Fruit fly (Drosophila melanogaster) Kc167 (cell line): ENCODE measurements around the gene Sec10.

Experiments
- Myc ChIP-seq: fragments of >200 bp; optimal IDR thresholded peaks from 2 replicates; lab custom pipeline; 2017; ENCODE audit warnings: missing external identifiers
- Sin3A ChIP-seq: fragments of >200 bp; optimal IDR thresholded peaks from 2 replicates; lab custom pipeline; 2018; ENCODE audit warnings: missing external identifiers
- h ChIP-seq: fragments of >200 bp; optimal IDR thresholded peaks from 3 replicates; lab custom pipeline; 2018; ENCODE audit warnings: missing external identifiers
- insv ChIP-seq: fragments of >200 bp; optimal IDR thresholded peaks from 3 replicates; lab custom pipeline; 2018; ENCODE audit warnings: missing external identifiers
- psq ChIP-seq: fragments of >200 bp; optimal IDR thresholded peaks from 2 replicates; lab custom pipeline; 2017; ENCODE audit warnings: missing external identifiers
- ttk ChIP-seq: sonication (Bioruptor generic); optimal IDR thresholded peaks from 2 replicates; lab custom pipeline; 2017; ENCODE audit warnings: missing external identifiers

The Sec10 gene

DNA sequence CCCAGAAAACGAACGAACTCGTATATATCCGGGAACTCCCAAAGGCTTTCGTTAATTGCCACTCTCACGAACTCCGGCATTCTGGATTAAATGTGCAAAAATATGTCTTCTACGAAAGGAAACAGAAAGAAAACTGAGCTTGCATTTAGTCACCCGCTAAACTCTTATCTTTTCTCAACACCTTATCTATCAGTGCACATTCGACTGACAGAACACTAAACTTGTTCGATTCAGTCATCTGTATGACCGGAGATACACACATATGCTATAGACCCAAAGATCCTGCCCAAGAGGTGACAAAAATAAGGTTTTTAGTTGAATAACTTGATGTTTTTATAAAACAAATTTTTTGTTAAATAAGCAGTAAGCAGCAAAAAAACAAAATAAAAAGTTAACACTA, 15.5 kb downstream of the Sec10 start, which contains the start of gene p38c:
p38c (minus strand) TSS at position 101 of the 400 bp plus-strand sequence.
- TF ChIP-seq Myc (lab: Kevin White, UChicago) (no peak), psq (no peak), h (lab: Kevin White, UChicago) (no peak), insv (no peak), Sin3A (lab: Kevin White, UChicago) (no peak), ttk (lab: Kevin White, UChicago) (no peak)

DNA sequence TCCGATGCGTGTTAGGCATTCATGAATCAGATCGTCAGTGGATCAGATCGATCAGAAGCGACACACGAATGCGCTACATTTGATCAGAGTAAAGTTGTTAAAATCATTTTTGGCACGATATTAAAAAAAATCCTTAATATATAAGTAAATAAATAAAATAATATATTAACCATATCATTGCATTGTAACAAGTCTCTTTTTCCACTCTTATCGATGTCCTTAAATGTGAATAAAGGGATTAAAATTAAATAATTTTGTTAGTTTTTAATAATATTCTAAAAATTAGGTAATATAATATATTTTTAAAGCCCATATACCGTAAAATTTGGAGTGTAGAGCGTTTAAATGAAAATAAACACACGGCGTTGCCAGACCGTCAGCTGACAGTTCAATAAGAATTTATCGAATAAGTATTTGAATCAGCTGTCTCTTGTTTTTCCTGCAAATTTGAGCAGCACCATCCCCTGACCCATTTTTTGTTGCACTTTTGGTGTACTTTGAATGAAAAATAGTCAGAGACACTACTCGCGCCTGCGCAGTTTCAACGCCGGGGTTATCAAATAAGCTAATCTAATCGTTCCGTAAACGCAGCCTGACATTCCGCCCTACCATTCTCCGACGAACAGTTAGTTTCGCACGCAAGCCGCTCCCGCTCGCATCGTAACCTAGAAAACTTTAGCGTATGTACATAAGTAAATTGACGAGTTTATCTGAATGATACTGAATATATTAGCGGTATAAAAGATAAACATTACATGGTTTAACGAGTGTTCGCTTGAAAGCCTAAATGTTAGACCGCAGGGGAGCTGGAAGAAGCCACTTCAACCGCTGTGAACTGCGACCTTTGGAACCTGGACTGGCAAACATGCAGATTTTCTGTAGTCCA, 17.5 kb downstream of the Sec10 start, which contains the start of the genes p38a and CG6178:
p38a (minus strand) TSS at position 398 of the 886 bp plus-strand sequence.
CG6178 (plus strand) TSS at position 424 of the 886 bp plus-strand sequence.
- TF ChIP-seq Myc (lab: Kevin White, UChicago) = no peak
- no peak for TF ChIP-seq Sin3A (lab: Kevin White, UChicago)
- TF ChIP-seq h (lab: Kevin White, UChicago) = no peak

DNA sequence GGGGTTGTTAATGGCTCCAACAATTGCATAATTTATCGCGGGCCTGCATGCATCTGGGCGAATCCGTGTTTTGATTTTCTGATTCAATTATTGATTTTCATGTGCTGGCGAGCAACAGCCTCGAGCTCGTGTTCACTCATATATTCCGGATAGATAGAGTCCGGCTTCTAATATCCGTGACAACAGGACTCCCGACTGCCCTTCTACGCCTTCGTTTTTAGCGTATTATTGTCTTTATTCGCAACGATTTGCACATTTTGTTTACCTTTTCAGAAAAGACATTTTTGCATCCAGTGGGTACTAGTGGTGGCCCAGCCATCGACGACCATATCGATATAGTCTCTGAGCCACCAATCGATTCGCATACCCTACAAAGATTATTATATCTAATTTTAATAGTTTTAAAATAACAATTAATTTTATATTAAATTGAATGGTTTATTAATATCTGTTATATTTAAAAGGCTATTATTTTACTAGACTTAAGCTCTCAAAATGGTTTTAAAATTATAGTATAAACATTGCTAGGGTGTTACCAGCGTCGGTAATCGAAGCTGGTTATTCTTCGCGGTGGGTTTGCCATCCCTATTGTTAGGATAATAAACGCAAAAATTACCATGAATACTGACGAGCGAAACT, 26.7 kb downstream of the Sec10 start, which contains the start of the genes Myo95E and TBC1d7:
Myo95E (minus strand) TSS at position 326 of the 639 bp plus-strand sequence.
TBC1d7 (plus strand) TSS at position 555 of the 639 bp plus-strand sequence.
- TF ChIP-seq ttk (lab: Kevin White, UChicago) (no peak), psq (no peak), insv (no peak), Myc (lab: Kevin White, UChicago) (no peak), h (lab: Kevin White, UChicago) (no peak), Sin3A (lab: Kevin White, UChicago) (no peak)

DNA sequence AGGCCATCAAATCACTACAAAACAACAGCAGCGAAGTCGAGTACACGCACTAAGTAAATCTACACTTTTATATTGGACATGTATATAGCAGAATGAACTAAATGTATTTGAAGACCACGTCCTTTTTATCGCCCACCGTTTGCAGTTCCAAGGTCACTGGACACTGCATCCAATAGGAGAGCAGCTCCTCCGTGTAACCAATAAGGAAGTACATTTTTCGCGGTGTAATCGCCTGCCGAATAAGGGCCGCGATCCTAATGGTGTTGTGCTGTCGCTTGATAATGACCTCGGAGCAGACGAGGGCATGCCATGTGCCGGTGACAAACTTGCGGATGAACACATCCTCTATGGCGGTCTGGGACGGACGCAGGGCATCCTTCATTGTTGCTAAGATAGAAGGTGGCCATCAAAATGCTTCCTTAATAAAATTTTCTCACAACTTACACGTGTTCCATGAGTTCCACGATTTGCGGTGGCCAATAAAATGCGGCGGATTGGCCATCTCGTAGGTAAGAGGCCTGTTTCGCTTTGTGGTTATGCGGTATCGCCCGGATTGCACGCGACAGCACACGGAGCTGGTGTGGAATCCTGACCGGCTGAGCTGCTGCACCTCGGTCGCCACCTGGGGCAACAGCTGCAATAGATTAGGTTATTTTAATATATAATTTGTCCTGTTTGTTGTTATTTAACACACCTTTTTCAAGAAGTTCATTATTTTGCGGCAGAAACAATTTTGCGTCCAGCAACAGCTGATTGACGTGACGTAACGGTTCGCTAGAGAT, 28.3 kb downstream of the Sec10 start, which contains the start of gene mRpS24:
mRpS24 (minus strand) TSS at position 772 of the 782 bp plus-strand sequence.
- TF ChIP-seq Myc (lab: Kevin White, UChicago) (no peak), psq (no peak), Sin3A (lab: Kevin White, UChicago) (no peak), ttk (lab: Kevin White, UChicago) (no peak), h (lab: Kevin White, UChicago) (no peak), insv (no peak)

DNA sequence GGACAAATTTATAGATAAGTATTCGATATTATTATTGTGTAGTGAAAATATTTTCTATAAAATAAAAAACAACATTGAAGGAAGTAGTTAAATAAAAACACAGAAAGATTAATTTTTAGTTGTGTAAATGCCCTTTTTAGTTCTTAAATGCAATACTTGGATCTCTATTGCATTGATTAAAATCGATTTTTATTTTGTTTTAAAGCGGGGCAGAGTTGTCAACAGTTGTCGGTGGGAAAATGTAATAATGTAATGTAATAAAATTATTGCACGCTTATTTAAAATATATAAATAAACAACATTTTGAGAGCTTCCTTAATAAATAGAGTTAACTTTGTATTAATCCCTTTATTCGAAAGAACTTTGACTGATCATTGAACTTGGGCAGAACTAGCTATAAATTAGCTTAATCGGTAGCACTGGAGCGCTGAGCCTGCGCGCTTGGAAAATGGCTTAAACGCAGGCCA, 29.0 kb downstream of the Sec10 start, which contains the start of gene Apc2:
Apc2 (plus strand) TSS at position 411 of the 467 bp plus-strand sequence.
- TF ChIP-seq h (lab: Kevin White, UChicago) (no peak), psq (no peak), Myc (lab: Kevin White, UChicago) (no peak), insv (no peak), Sin3A (lab: Kevin White, UChicago) (no peak), ttk (lab: Kevin White, UChicago) (no peak)

DNA sequence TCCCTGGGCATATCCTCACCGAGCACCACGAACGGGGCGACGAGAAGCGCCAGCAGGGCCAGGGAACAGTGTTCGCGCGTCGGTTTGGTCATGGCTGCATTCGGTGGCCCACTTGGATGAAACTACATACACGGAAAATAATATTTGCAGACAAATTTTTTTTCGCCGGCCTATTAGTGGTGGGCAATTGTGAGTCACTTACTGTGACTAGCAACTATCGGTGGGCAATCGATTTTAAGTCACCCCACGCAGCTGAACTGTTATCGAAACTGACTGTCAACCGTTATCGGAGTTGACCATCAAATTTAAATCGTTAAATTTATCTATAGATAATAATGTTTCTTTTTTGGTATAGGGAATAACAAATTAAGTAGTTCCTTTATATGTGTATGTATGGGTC, 34.7 kb downstream of the Sec10 start, which contains the start of gene CG5510:
CG5510 (minus strand) TSS at position 201 of the 400 bp plus-strand sequence.
- TF ChIP-seq Myc (lab: Kevin White, UChicago) = no peak
- no peak for TF ChIP-seq psq
- no peak for TF ChIP-seq insv
- no peak for TF ChIP-seq Sin3A (lab: Kevin White, UChicago)
- no peak for TF ChIP-seq h (lab: Kevin White, UChicago)

DNA sequence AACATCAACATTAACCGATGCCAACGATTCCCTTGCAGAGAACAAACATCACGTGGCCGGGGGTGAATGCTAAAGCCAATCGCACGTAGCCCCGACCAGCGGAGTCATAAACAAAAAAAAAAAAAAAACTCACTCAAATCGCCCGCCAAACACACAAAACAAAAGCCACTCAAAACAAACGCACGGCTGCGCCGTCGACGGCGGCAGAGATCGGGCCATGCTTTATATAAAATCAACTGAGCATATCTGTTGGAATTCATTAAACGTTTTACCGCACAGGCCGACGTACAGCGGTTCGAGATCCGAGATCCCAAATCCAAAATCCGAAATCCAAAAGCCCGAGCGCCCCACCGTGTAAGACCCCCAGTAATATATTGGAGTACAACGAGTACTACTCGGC, 37.7 kb downstream of the Sec10 start, which contains the start of gene CG13606:
CG13606 (plus strand) TSS at position 250 of the 400 bp plus-strand sequence.
- TF ChIP-seq psq (no peak), h (lab: Kevin White, UChicago) (no peak), ttk (lab: Kevin White, UChicago) (no peak), Sin3A (lab: Kevin White, UChicago) (no peak), insv (no peak), Myc (lab: Kevin White, UChicago) (no peak)

DNA sequence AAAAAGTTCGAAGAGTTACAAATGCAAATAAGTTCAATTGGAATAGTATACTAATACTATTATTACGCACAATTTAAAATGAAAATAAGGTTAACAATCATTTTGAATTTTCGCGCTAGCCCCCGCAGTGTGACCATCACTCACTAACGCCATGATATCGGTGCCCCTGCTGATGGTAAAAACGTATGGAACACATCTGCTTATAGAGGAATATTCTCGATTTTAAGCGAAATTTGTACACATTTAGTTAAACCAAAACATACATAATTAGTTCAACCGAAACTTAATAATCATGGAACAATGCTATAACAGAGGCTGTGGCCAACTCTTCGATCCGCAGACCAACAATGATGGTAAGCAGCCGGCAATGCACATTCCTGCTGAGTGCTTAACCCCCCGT, 51.6 kb downstream of the Sec10 start, which contains the start of gene mora:
mora (plus strand) TSS at position 172 of the 400 bp plus-strand sequence.
- TF ChIP-seq insv (no peak), h (lab: Kevin White, UChicago) (no peak), Myc (lab: Kevin White, UChicago) (no peak)
